Worm (Caenorhabditis elegans) whole organism, mixed stage, embryonic: ENCODE data around the gene irg-8.

Experiments used
- M03D4.4 ChIP-seq: sonication (generic microtip); optimal IDR thresholded peaks from 2 replicates; lab custom pipeline; 2017; ENCODE audit warnings: mild to moderate bottlenecking, missing genetic modification characterization, missing compliant biosample characterization
- bed-3 ChIP-seq: fragments of 200-800 bp; sonication (Bioruptor generic); optimal IDR thresholded peaks from 3 replicates; lab custom pipeline; 2018; ENCODE audit warnings: mild to moderate bottlenecking, missing genetic modification characterization, moderate library complexity, missing compliant biosample characterization
- blmp-1 ChIP-seq: fragments of 150-350 bp; optimal IDR thresholded peaks from 2 replicates; lab custom pipeline; 2014; ENCODE audit warnings: missing biosample characterization, missing genetic modification characterization
- ceh-39 ChIP-seq: fragments of 150-350 bp; optimal IDR thresholded peaks from 2 replicates; lab custom pipeline; 2014; ENCODE audit warnings: missing biosample characterization, missing genetic modification characterization
- ceh-43 ChIP-seq: fragments of 200-800 bp; sonication (Bioruptor generic); optimal IDR thresholded peaks from 2 replicates; lab custom pipeline; 2018; ENCODE audit warnings: mild to moderate bottlenecking, missing genetic modification characterization, moderate library complexity, missing compliant biosample characterization
- ceh-83 ChIP-seq: fragments of 200-800 bp; sonication (Bioruptor generic); optimal IDR thresholded peaks from 2 replicates; lab custom pipeline; 2018; ENCODE audit warnings: mild to moderate bottlenecking, missing genetic modification characterization, missing compliant biosample characterization
- cnd-1 ChIP-seq: fragments of 200-800 bp; sonication (Bioruptor generic); optimal IDR thresholded peaks from 2 replicates; lab custom pipeline; 2018; ENCODE audit warnings: mild to moderate bottlenecking, missing genetic modification characterization, missing compliant biosample characterization
- drap-1 ChIP-seq: fragments of 200-800 bp; sonication (Bioruptor generic); optimal IDR thresholded peaks from 3 replicates; lab custom pipeline; 2018; ENCODE audit warnings: mild to moderate bottlenecking, missing genetic modification characterization, missing compliant biosample characterization
- elt-3 ChIP-seq: fragments of 150-350 bp; optimal IDR thresholded peaks from 2 replicates; lab custom pipeline; 2014; ENCODE audit warnings: missing biosample characterization, missing genetic modification characterization
- flh-1 ChIP-seq: fragments of 200-800 bp; sonication (Bioruptor generic); optimal IDR thresholded peaks from 2 replicates; lab custom pipeline; 2018; ENCODE audit warnings: mild to moderate bottlenecking, missing genetic modification characterization, moderate library complexity, missing compliant biosample characterization
- ham-2 ChIP-seq: fragments of 200-800 bp; sonication (Bioruptor generic); optimal IDR thresholded peaks from 2 replicates; lab custom pipeline; 2018; ENCODE audit warnings: mild to moderate bottlenecking, missing genetic modification characterization, missing compliant biosample characterization
- hlh-1 ChIP-seq: fragments of 150-350 bp; optimal IDR thresholded peaks from 2 replicates; lab custom pipeline; 2014; ENCODE audit warnings: missing biosample characterization, missing genetic modification reagents, missing genetic modification characterization
- lin-13 ChIP-seq: fragments of 150-350 bp; optimal IDR thresholded peaks from 2 replicates; lab custom pipeline; 2014; ENCODE audit warnings: missing biosample characterization, missing genetic modification characterization
- lin-32 ChIP-seq: fragments of 200-800 bp; sonication (Bioruptor generic); optimal IDR thresholded peaks from 2 replicates; lab custom pipeline; 2018; ENCODE audit warnings: mild to moderate bottlenecking, missing genetic modification characterization, missing compliant biosample characterization
- lsy-2 ChIP-seq: fragments of 150-350 bp; optimal IDR thresholded peaks from 2 replicates; lab custom pipeline; 2014; ENCODE audit warnings: missing biosample characterization, missing genetic modification characterization
- mab-5 ChIP-seq: fragments of 150-350 bp; optimal IDR thresholded peaks from 2 replicates; lab custom pipeline; 2014; ENCODE audit warnings: missing biosample characterization, missing genetic modification characterization
- mep-1 ChIP-seq: fragments of 150-350 bp; optimal IDR thresholded peaks from 2 replicates; lab custom pipeline; 2017; ENCODE audit warnings: missing biosample characterization, missing genetic modification reagents, missing genetic modification characterization, inconsistent platforms
- mls-2 ChIP-seq: sonication (generic microtip); optimal IDR thresholded peaks from 2 replicates; lab custom pipeline; 2016; ENCODE audit warnings: mild to moderate bottlenecking, missing genetic modification characterization, moderate library complexity, missing compliant biosample characterization
- nhr-12 ChIP-seq: fragments of 150-350 bp; optimal IDR thresholded peaks from 2 replicates; lab custom pipeline; 2014; ENCODE audit warnings: missing biosample characterization, missing genetic modification characterization
- nhr-2 ChIP-seq: fragments of 150-350 bp; optimal IDR thresholded peaks from 2 replicates; lab custom pipeline; 2014; ENCODE audit warnings: missing biosample characterization, missing genetic modification characterization
- nhr-237 ChIP-seq: fragments of 150-350 bp; optimal IDR thresholded peaks from 2 replicates; lab custom pipeline; 2014; ENCODE audit warnings: missing biosample characterization, missing genetic modification characterization
- nhr-28 ChIP-seq: fragments of 150-350 bp; optimal IDR thresholded peaks from 2 replicates; lab custom pipeline; 2014; ENCODE audit warnings: missing biosample characterization, missing genetic modification characterization
- nhr-76 ChIP-seq: sonication (generic microtip); optimal IDR thresholded peaks from 2 replicates; lab custom pipeline; 2017; ENCODE audit warnings: missing biosample characterization, missing genetic modification characterization
- pha-4 ChIP-seq: fragments of 150-350 bp; optimal IDR thresholded peaks from 2 replicates; lab custom pipeline; 2018; ENCODE audit warnings: missing biosample characterization, missing genetic modification reagents, missing genetic modification characterization
- sem-2 ChIP-seq: fragments of 200-800 bp; sonication (Bioruptor generic); optimal IDR thresholded peaks from 2 replicates; lab custom pipeline; 2018; ENCODE audit warnings: mild to moderate bottlenecking, missing genetic modification characterization, missing compliant biosample characterization
- snpc-4 ChIP-seq: fragments of 150-350 bp; optimal IDR thresholded peaks from 2 replicates; lab custom pipeline; 2014; ENCODE audit warnings: missing biosample characterization, missing genetic modification characterization
- tbx-8 ChIP-seq: fragments of 200-800 bp; sonication (Bioruptor generic); optimal IDR thresholded peaks from 2 replicates; lab custom pipeline; 2018; ENCODE audit warnings: mild to moderate bottlenecking, missing genetic modification characterization, moderate library complexity, missing compliant biosample characterization
- unc-120 ChIP-seq: sonication (generic microtip); optimal IDR thresholded peaks from 2 replicates; lab custom pipeline; 2017; ENCODE audit warnings: missing genetic modification characterization, missing compliant biosample characterization; ENCODE audit not compliant: poor library complexity, severe bottlenecking
- unc-39 ChIP-seq: fragments of 150-350 bp; optimal IDR thresholded peaks from 2 replicates; lab custom pipeline; 2014; ENCODE audit warnings: missing biosample characterization, missing genetic modification characterization
- unc-62 ChIP-seq: fragments of 150-350 bp; optimal IDR thresholded peaks from 2 replicates; lab custom pipeline; 2014; ENCODE audit warnings: missing biosample characterization, missing genetic modification reagents, missing genetic modification characterization
- zip-8 ChIP-seq: fragments of 150-350 bp; optimal IDR thresholded peaks from 2 replicates; lab custom pipeline; 2014; ENCODE audit warnings: missing biosample characterization, missing genetic modification characterization
- ztf-11 ChIP-seq: fragments of 150-350 bp; optimal IDR thresholded peaks from 2 replicates; lab custom pipeline; 2014; ENCODE audit warnings: missing biosample characterization, missing genetic modification characterization

irg-8 gene

ce11 chrV:439183-439749 lies 21.8 kb upstream of the irg-8 start:
- no peak for TF ChIP-seq lsy-2 (tag; lab: Kevin White, UChicago)
- no peak for TF ChIP-seq nhr-2 (tag; lab: Kevin White, UChicago)
- no peak for TF ChIP-seq unc-39
- TF ChIP-seq ham-2, result no peak
- TF ChIP-seq blmp-1, result no peak
- TF ChIP-seq elt-3, result no peak
- no peak for TF ChIP-seq cnd-1
- no peak for TF ChIP-seq nhr-76 (tag; lab: Kevin White, UChicago)
- TF ChIP-seq pha-4, result no peak
- TF ChIP-seq snpc-4 (tag; lab: Kevin White, UChicago), result no peak
- no peak for TF ChIP-seq unc-62
- no peak for TF ChIP-seq zip-8 (tag; lab: Kevin White, UChicago)

ce11 chrV:438094-438493 lies 20.6 kb upstream of the irg-8 start, which contains the start of gene B0554.1:
B0554.1 (plus strand) TSS chrV:438394.
- TF ChIP-seq flh-1 (no peak), nhr-2 (tag; lab: Kevin White, UChicago) (no peak), mls-2 (no peak), zip-8 (tag; lab: Kevin White, UChicago) (no peak), nhr-237 (tag; lab: Kevin White, UChicago) (no peak), cnd-1 (no peak), blmp-1 (no peak), nhr-12 (no peak), hlh-1 (tag; lab: Kevin White, UChicago) (no peak)

ce11 chrV:433898-434297 lies 16.4 kb upstream of the irg-8 start, which contains the start of gene B0554.2:
B0554.2 (plus strand) TSS chrV:434198.
- TF ChIP-seq tbx-8 (GFP tag; lab: Kevin White, UChicago) (no peak), unc-62 (no peak), nhr-28 (no peak), flh-1 (no peak), ham-2 (no peak), ceh-39 (tag; lab: Kevin White, UChicago) (no peak), mep-1 (tag; lab: Kevin White, UChicago) (no peak), mls-2 (no peak), snpc-4 (tag; lab: Kevin White, UChicago) (no peak), nhr-76 (tag; lab: Kevin White, UChicago) (no peak), M03D4.4 (tag; lab: Kevin White, UChicago) (no peak), sem-2 (GFP tag; lab: Kevin White, UChicago) (no peak), drap-1 (no peak), ceh-43 (no peak), cnd-1 (no peak), ceh-83 (no peak), unc-120 (tag; lab: Kevin White, UChicago) (no peak), nhr-237 (tag; lab: Kevin White, UChicago) (no peak), unc-39 (no peak), bed-3 (GFP tag; lab: Kevin White, UChicago) (no peak)

ce11 chrV:432991-433390 lies 15.5 kb upstream of the irg-8 start:
- TF ChIP-seq cnd-1 (no peak), unc-39 (no peak), pha-4 (no peak), nhr-76 (tag; lab: Kevin White, UChicago) (no peak), elt-3 (no peak), M03D4.4 (tag; lab: Kevin White, UChicago) (no peak), snpc-4 (tag; lab: Kevin White, UChicago) (no peak), hlh-1 (tag; lab: Kevin White, UChicago) (no peak), lin-13 (no peak), nhr-2 (tag; lab: Kevin White, UChicago) (no peak), ceh-39 (tag; lab: Kevin White, UChicago) (no peak), bed-3 (GFP tag; lab: Kevin White, UChicago) (no peak), mls-2 (no peak), lsy-2 (tag; lab: Kevin White, UChicago) (no peak)

- TF ChIP-seq bed-3 (GFP tag; lab: Kevin White, UChicago), result no peak
- no peak for TF ChIP-seq unc-120 (tag; lab: Kevin White, UChicago)
- TF ChIP-seq lsy-2 (tag; lab: Kevin White, UChicago), result no peak
These were observed 11.3 kb upstream of the irg-8 start, which contains the start of gene B0554.4 for ce11 chrV:428844-429243. B0554.4 (plus strand) TSS chrV:429144.

ce11 chrV:424140-424539 lies 6.6 kb upstream of the irg-8 start, which contains the start of gene B0554.5:
B0554.5 (plus strand) TSS chrV:424440.
- TF ChIP-seq lin-32 (GFP tag; lab: Kevin White, UChicago) (no peak), unc-62 (no peak), nhr-237 (tag; lab: Kevin White, UChicago) (no peak), lsy-2 (tag; lab: Kevin White, UChicago) (no peak), unc-39 (no peak), cnd-1 (no peak), ceh-43 (no peak), ztf-11 (tag; lab: Kevin White, UChicago) (no peak), lin-13 (no peak), zip-8 (tag; lab: Kevin White, UChicago) (no peak), flh-1 (no peak), ham-2 (no peak), nhr-76 (tag; lab: Kevin White, UChicago) (no peak), pha-4 (no peak), ceh-83 (no peak), mab-5 (tag; lab: Kevin White, UChicago) (no peak)
